Fruit fly (Drosophila melanogaster) whole organism, embryonic: Measurements from ENCODE around the gene CG4393.

ENCODE experiments used
- CG1024 ChIP-seq: fragments of 200-800 bp; sonication (Bioruptor generic); IDR thresholded peaks from 2 replicates; pipeline ENCODE4 v1.3.6; 2022; ENCODE audit warnings: missing biosample characterization, missing genetic modification characterization
- CG10366 ChIP-seq: fragments of 200-800 bp; sonication (Bioruptor generic); IDR thresholded peaks from 2 replicates; pipeline ENCODE4 v1.3.6; 2022; ENCODE audit warnings: missing biosample characterization, missing genetic modification characterization
- CG11085 ChIP-seq: fragments of 200-800 bp; sonication (Bioruptor generic); IDR thresholded peaks from 2 replicates; pipeline ENCODE4 v1.3.6; 2022; ENCODE audit warnings: missing biosample characterization, missing genetic modification characterization
- CG12219 ChIP-seq: fragments of 200-800 bp; sonication (Bioruptor generic); optimal IDR thresholded peaks from 3 replicates; lab custom pipeline; 2018; ENCODE audit warnings: missing biosample characterization, mild to moderate bottlenecking, missing genetic modification characterization
- CG12942 ChIP-seq: fragments of 200-800 bp; sonication (Bioruptor generic); optimal IDR thresholded peaks from 3 replicates; lab custom pipeline; 2016; ENCODE audit warnings: missing biosample characterization, missing genetic modification characterization
- CG14860 ChIP-seq: fragments of 200-800 bp; sonication (Bioruptor generic); IDR thresholded peaks from 3 replicates; pipeline ENCODE4 v1.3.6; 2022; ENCODE audit warnings: missing biosample characterization, missing genetic modification characterization; ENCODE audit not compliant: partially characterized antibody
- CG16815 ChIP-seq: fragments of 200-800 bp; sonication (Bioruptor generic); optimal IDR thresholded peaks from 3 replicates; lab custom pipeline; 2017; ENCODE audit warnings: missing biosample characterization, mild to moderate bottlenecking, missing genetic modification characterization
- CG18011 ChIP-seq: fragments of 200-800 bp; sonication (Bioruptor generic); optimal IDR thresholded peaks from 2 replicates; lab custom pipeline; 2017; ENCODE audit warnings: missing biosample characterization, missing genetic modification characterization, mild to moderate bottlenecking, moderate library complexity, missing genotype
- CG1832 ChIP-seq: fragments of 200-800 bp; sonication (Bioruptor generic); optimal IDR thresholded peaks from 2 replicates; lab custom pipeline; 2017; ENCODE audit warnings: missing biosample characterization, mild to moderate bottlenecking, missing genetic modification characterization, inconsistent platforms
- CG18764 ChIP-seq: fragments of 200-800 bp; sonication (Bioruptor generic); optimal IDR thresholded peaks from 3 replicates; lab custom pipeline; 2016; ENCODE audit warnings: missing biosample characterization, missing genetic modification characterization
- CG2678 ChIP-seq: fragments of 200-800 bp; sonication (Bioruptor generic); optimal IDR thresholded peaks from 3 replicates; lab custom pipeline; 2019; ENCODE audit warnings: missing biosample characterization, mild to moderate bottlenecking, missing genetic modification characterization, moderate library complexity
- CG31365 ChIP-seq: fragments of 200-800 bp; sonication (Bioruptor generic); optimal IDR thresholded peaks from 2 replicates; lab custom pipeline; 2018; ENCODE audit warnings: missing biosample characterization, mild to moderate bottlenecking, missing genetic modification characterization
- CG3163 ChIP-seq: fragments of 200-800 bp; sonication (Bioruptor generic); optimal IDR thresholded peaks from 3 replicates; lab custom pipeline; 2016; ENCODE audit warnings: missing biosample characterization, missing genetic modification characterization
- CG32767 ChIP-seq: fragments of 200-800 bp; sonication (Bioruptor generic); IDR thresholded peaks from 2 replicates; pipeline ENCODE4 v1.3.6; 2022; ENCODE audit warnings: missing biosample characterization, missing genetic modification characterization
- CG33557 ChIP-seq: fragments of 200-800 bp; sonication (Bioruptor generic); optimal IDR thresholded peaks from 2 replicates; lab custom pipeline; 2019; ENCODE audit warnings: missing biosample characterization, mild to moderate bottlenecking, missing genetic modification characterization, moderate library complexity
- CG4617 ChIP-seq: fragments of 200-800 bp; sonication (Bioruptor generic); optimal IDR thresholded peaks from 3 replicates; lab custom pipeline; 2016; ENCODE audit warnings: missing biosample characterization, missing genetic modification characterization, borderline replicate concordance
- CG6791 ChIP-seq: fragments of 200-800 bp; sonication (Bioruptor generic); IDR thresholded peaks from 3 replicates; pipeline ENCODE4 v1.3.6; 2022; ENCODE audit warnings: missing biosample characterization, missing genetic modification characterization; ENCODE audit not compliant: partially characterized antibody
- CG7357 ChIP-seq: fragments of 200-800 bp; sonication (Bioruptor generic); IDR thresholded peaks from 3 replicates; pipeline ENCODE4 v1.3.6; 2022; ENCODE audit warnings: missing biosample characterization, missing genetic modification characterization
- CG7786 ChIP-seq: fragments of 200-800 bp; sonication (Bioruptor generic); optimal IDR thresholded peaks from 2 replicates; lab custom pipeline; 2016; ENCODE audit warnings: missing biosample characterization, missing genetic modification characterization
- CG9932 ChIP-seq: fragments of 200-800 bp; sonication (Bioruptor generic); IDR thresholded peaks from 2 replicates; pipeline ENCODE4 v1.3.6; 2022; ENCODE audit warnings: missing biosample characterization, missing genetic modification characterization
- Dad ChIP-seq: fragments of 200-800 bp; sonication (Bioruptor generic); optimal IDR thresholded peaks from 3 replicates; lab custom pipeline; 2016; ENCODE audit warnings: missing biosample characterization, missing genetic modification characterization
- Dbx ChIP-seq: fragments of 200-800 bp; sonication (Bioruptor generic); IDR thresholded peaks from 3 replicates; pipeline ENCODE4 v1.3.6; 2022; ENCODE audit warnings: missing biosample characterization, missing genetic modification characterization
- Deaf1 ChIP-seq: fragments of 200-800 bp; optimal IDR thresholded peaks from 3 replicates; lab custom pipeline; 2019; ENCODE audit warnings: missing biosample characterization, mild to moderate bottlenecking, missing genetic modification characterization, moderate library complexity
- Doc3 ChIP-seq: fragments of 200-800 bp; sonication (Bioruptor generic); IDR thresholded peaks from 3 replicates; pipeline ENCODE4 v1.3.6; 2022; ENCODE audit warnings: missing biosample characterization, missing genetic modification characterization; ENCODE audit not compliant: partially characterized antibody
- ERR ChIP-seq: fragments of 200-800 bp; sonication (Bioruptor generic); optimal IDR thresholded peaks from 2 replicates; lab custom pipeline; 2016; ENCODE audit warnings: missing biosample characterization, missing genetic modification characterization
- Elba2 ChIP-seq: fragments of 200-800 bp; sonication (Bioruptor generic); optimal IDR thresholded peaks from 3 replicates; lab custom pipeline; 2016; ENCODE audit warnings: missing biosample characterization, missing genetic modification characterization
- Ets97D ChIP-seq: fragments of 200-800 bp; sonication (Bioruptor generic); optimal IDR thresholded peaks from 3 replicates; lab custom pipeline; 2016; ENCODE audit warnings: missing biosample characterization, missing genetic modification characterization
- HLH3B ChIP-seq: fragments of 200-800 bp; sonication (Bioruptor generic); IDR thresholded peaks from 2 replicates; pipeline ENCODE4 v1.3.6; 2022; ENCODE audit warnings: missing biosample characterization, missing genetic modification characterization
- HLHmδ ChIP-seq: fragments of 200-800 bp; sonication (Bioruptor generic); optimal IDR thresholded peaks from 2 replicates; lab custom pipeline; 2018; ENCODE audit warnings: missing biosample characterization, mild to moderate bottlenecking, missing genetic modification characterization, moderate library complexity
- Hr78 ChIP-seq, 2 experiments: fragments of 200-800 bp in 1 of 2; fragments of >200 bp in 1 of 2; sonication (Bioruptor generic) in 1 of 2; optimal IDR thresholded peaks; 2 replicates each; lab custom pipeline; 2017 to 2019; ENCODE audit warnings: missing biosample characterization in 2 of 2, missing genetic modification characterization in 2 of 2, mild to moderate bottlenecking in 1 of 2, moderate library complexity in 1 of 2
- Lpt ChIP-seq: fragments of >200 bp; optimal IDR thresholded peaks from 2 replicates; lab custom pipeline; 2018; ENCODE audit warnings: missing biosample characterization, missing genetic modification characterization
- Sry-δ ChIP-seq: fragments of 200-800 bp; sonication (Bioruptor generic); optimal IDR thresholded peaks from 2 replicates; lab custom pipeline; 2016; ENCODE audit warnings: missing biosample characterization, missing genetic modification characterization
- Tbp ChIP-seq: fragments of >200 bp; optimal IDR thresholded peaks from 2 replicates; lab custom pipeline; 2018; ENCODE audit warnings: missing biosample characterization, missing genetic modification characterization
- bcd ChIP-seq: fragments of 200-800 bp; sonication (Bioruptor generic); optimal IDR thresholded peaks from 2 replicates; lab custom pipeline; 2017; ENCODE audit warnings: missing biosample characterization, mild to moderate bottlenecking, missing genetic modification characterization
- da ChIP-seq: fragments of 200-800 bp; sonication (Bioruptor generic); optimal IDR thresholded peaks from 2 replicates; lab custom pipeline; 2016; ENCODE audit warnings: missing biosample characterization, missing genetic modification characterization
- dimm ChIP-seq: fragments of 200-800 bp; sonication (Bioruptor generic); IDR thresholded peaks from 2 replicates; pipeline ENCODE4 v1.3.6; 2022; ENCODE audit warnings: missing biosample characterization, missing genetic modification characterization
- dm ChIP-seq: fragments of 200-800 bp; sonication (Bioruptor generic); optimal IDR thresholded peaks from 3 replicates; lab custom pipeline; 2016; ENCODE audit warnings: missing biosample characterization, missing genetic modification characterization
- dmrt11E ChIP-seq: fragments of 200-800 bp; sonication (Bioruptor generic); optimal IDR thresholded peaks from 3 replicates; lab custom pipeline; 2018; ENCODE audit warnings: missing biosample characterization, mild to moderate bottlenecking, missing genetic modification characterization, moderate library complexity
- emc ChIP-seq: fragments of 200-800 bp; sonication (Bioruptor generic); optimal IDR thresholded peaks from 2 replicates; lab custom pipeline; 2016; ENCODE audit warnings: missing biosample characterization, missing genetic modification characterization
- ems ChIP-seq: fragments of 200-800 bp; sonication (Bioruptor generic); optimal IDR thresholded peaks from 3 replicates; lab custom pipeline; 2016; ENCODE audit warnings: missing biosample characterization, missing genetic modification characterization
- ewg ChIP-seq: fragments of 200-800 bp; sonication (Bioruptor generic); optimal IDR thresholded peaks from 3 replicates; lab custom pipeline; 2017; ENCODE audit warnings: mild to moderate bottlenecking, missing biosample characterization, missing genetic modification reagents, missing genetic modification characterization
- fu2 ChIP-seq: fragments of 200-800 bp; sonication (Bioruptor generic); optimal IDR thresholded peaks from 2 replicates; lab custom pipeline; 2016; ENCODE audit warnings: missing biosample characterization, missing genetic modification characterization
- h ChIP-seq: fragments of >200 bp; optimal IDR thresholded peaks from 2 replicates; lab custom pipeline; 2017
- pan ChIP-seq, 4 experiments: fragments of >200 bp in 3 of 4; fragments of 200-800 bp in 1 of 4; sonication (Bioruptor generic) in 1 of 4; optimal IDR thresholded peaks in 3 of 4; IDR thresholded peaks in 1 of 4; 2 replicates each; pipeline versions ENCODE4 v1.3.6 to Lab custom; 2017 to 2022; ENCODE audit warnings: missing biosample characterization in 2 of 4, missing genetic modification characterization in 2 of 4, mixed read lengths in 1 of 4
- seq ChIP-seq: fragments of 200-800 bp; sonication (Bioruptor generic); IDR thresholded peaks from 2 replicates; pipeline ENCODE4 v1.3.6; 2022; ENCODE audit warnings: missing biosample characterization, missing genetic modification characterization
- sqz ChIP-seq: fragments of 200-800 bp; sonication (Bioruptor generic); optimal IDR thresholded peaks from 3 replicates; lab custom pipeline; 2018; ENCODE audit warnings: missing biosample characterization, mild to moderate bottlenecking, missing genetic modification characterization
- sr ChIP-seq: fragments of 200-800 bp; sonication (Bioruptor generic); IDR thresholded peaks from 3 replicates; pipeline ENCODE4 v1.3.6; 2022; ENCODE audit warnings: missing biosample characterization, missing genetic modification characterization
- tin ChIP-seq: fragments of 200-800 bp; sonication (Bioruptor generic); optimal IDR thresholded peaks from 3 replicates; lab custom pipeline; 2016; ENCODE audit warnings: missing biosample characterization, missing genetic modification characterization
- usp ChIP-seq: fragments of >200 bp; optimal IDR thresholded peaks from 2 replicates; lab custom pipeline; 2017; ENCODE audit warnings: missing biosample characterization, missing genetic modification characterization
- wdn ChIP-seq: fragments of 200-800 bp; sonication (Bioruptor generic); IDR thresholded peaks from 2 replicates; pipeline ENCODE4 v1.3.6; 2022; ENCODE audit warnings: missing biosample characterization, missing genetic modification characterization
- yki ChIP-seq: fragments of >200 bp; optimal IDR thresholded peaks from 3 replicates; lab custom pipeline; 2018
- zfh1 ChIP-seq: fragments of 200-800 bp; sonication (Bioruptor generic); IDR thresholded peaks from 3 replicates; pipeline ENCODE4 v1.3.6; 2022; ENCODE audit warnings: missing biosample characterization, missing genetic modification characterization

CG4393 gene

dm6 chr3R:23337183-23337825 lies 47.3 kb downstream of the CG4393 start (continued):
- TF ChIP-seq da (GFP tag; lab: Kevin White, UChicago) (no peak), Hr78 (GFP tag; optimal IDR thresholded peaks at IDR 0.05; lab: Kevin White, UChicago) (no peak), Doc3 (GFP tag; lab: Robert Waterston, UW) (no peak), CG16815 (GFP tag; lab: Kevin White, UChicago) (no peak), CG4617 (GFP tag; lab: Kevin White, UChicago) (no peak), CG10366 (GFP tag; lab: Robert Waterston, UW) (no peak), wdn (GFP tag; lab: Robert Waterston, UW) (no peak), Ets97D (GFP tag; lab: Kevin White, UChicago) (no peak), CG11085 (GFP tag; lab: Robert Waterston, UW) (no peak), Deaf1 (tag; lab: Kevin White, UChicago) (no peak), Dad (no peak), Dbx (no peak), seq (no peak), CG9932 (GFP tag; lab: Robert Waterston, UW) (0 out of 2 replicates have a peak, but pooled peaks have one; percentile 11), Sry-δ (GFP tag; lab: Kevin White, UChicago) (no peak), HLHmδ (GFP tag; lab: Kevin White, UChicago) (no peak), Tbp (GFP tag; lab: Kevin White, UChicago) (no peak), yki (lab: Kevin White, UChicago) (no peak), ewg (GFP tag; lab: Kevin White, UChicago) (no peak), CG18764 (no peak), CG7357 (GFP tag; lab: Robert Waterston, UW) (no peak), CG12219 (GFP tag; lab: Kevin White, UChicago) (no peak), CG6791 (GFP tag; lab: Robert Waterston, UW) (no peak), CG31365 (tag; lab: Kevin White, UChicago) (no peak), CG33557 (GFP tag; lab: Kevin White, UChicago) (no peak), dm (GFP tag; lab: Kevin White, UChicago) (no peak), HLH3B (GFP tag; lab: Robert Waterston, UW) (no peak), CG1832 (GFP tag; lab: Kevin White, UChicago) (no peak), CG1024 (no peak), Lpt (GFP tag; lab: Kevin White, UChicago) (no peak), tin (GFP tag; lab: Kevin White, UChicago) (no peak), CG2678 (tag; lab: Kevin White, UChicago) (peak; percentile 57), dmrt11E (tag; lab: Kevin White, UChicago) (no peak), bcd (GFP tag; lab: Kevin White, UChicago) (no peak), sqz (GFP tag; lab: Kevin White, UChicago) (no peak), CG14860 (GFP tag; lab: Robert Waterston, UW) (no peak), ems (GFP tag; lab: Kevin White, UChicago) (no peak), zfh1 (no peak), fu2 (no peak), usp (GFP tag; lab: Kevin White, UChicago) (no peak), CG7786 (GFP tag; lab: Kevin White, UChicago) (peak; percentile 14), sr (GFP tag; lab: Robert Waterston, UW) (no peak), CG18011 (GFP tag; lab: Kevin White, UChicago) (no peak), ERR (GFP tag; lab: Kevin White, UChicago) (no peak), emc (GFP tag; lab: Kevin White, UChicago) (no peak), h (lab: Kevin White, UChicago) (no peak), CG3163 (GFP tag; lab: Kevin White, UChicago) (no peak), CG12942 (GFP tag; lab: Kevin White, UChicago) (no peak), CG32767 (GFP tag; lab: Robert Waterston, UW) (no peak), dimm (GFP tag; lab: Robert Waterston, UW) (no peak), Elba2 (no peak), pan (optimal IDR thresholded peaks at IDR 0.05; lab: Kevin White, UChicago) (no peak), pan (GFP tag; optimal IDR thresholded peaks at IDR 0.05 in 1 of 2, IDR thresholded peaks at IDR 0.05 in 1 of 2) (no peak)
